Fruit fly (Drosophila melanogaster) S2 (cell line): ENCODE measurements around the gene SIDL.

Experiments
- CG8478 ChIP-seq: fragments of >200 bp; optimal IDR thresholded peaks from 2 replicates; lab custom pipeline; 2018
- CTCF ChIP-seq, 2 experiments: fragments of >200 bp; optimal IDR thresholded peaks; 2 replicates each; lab custom pipeline; 2018

- TF ChIP-seq CTCF (optimal IDR thresholded peaks at IDR 0.05; lab: Kevin White, UChicago) (no peak), CG8478 (lab: Kevin White, UChicago) (no peak)
Measured at dm6 chr3R:15225279-15225730, 6.6 kb upstream of the SIDL start, which contains the start of the genes CG31344 and Caf1-55.
